Worm (Caenorhabditis elegans) whole organism, young adult: Measurements from ENCODE around the gene osta-3.

Experiments used
- F10E7.11 ChIP-seq: sonication (generic microtip); optimal IDR thresholded peaks from 2 replicates; lab custom pipeline; 2017; ENCODE audit warnings: mild to moderate bottlenecking, missing genetic modification characterization, moderate library complexity, missing compliant biosample characterization
- F33H1.4 ChIP-seq: fragments of 200-800 bp; sonication (Bioruptor generic); IDR thresholded peaks from 2 replicates; pipeline ENCODE4 v1.3.6; 2022; ENCODE audit warnings: missing genetic modification reagents, missing genetic modification characterization, missing compliant biosample characterization
- F37B4.10 ChIP-seq: fragments of 200-800 bp; sonication (Bioruptor generic); IDR thresholded peaks from 2 replicates; pipeline ENCODE4 v1.3.6; 2022; ENCODE audit warnings: missing genetic modification characterization, missing compliant biosample characterization
- F39B2.1 ChIP-seq: fragments of 200-800 bp; sonication (Bioruptor generic); IDR thresholded peaks from 2 replicates; pipeline ENCODE4 v1.3.6; 2022; ENCODE audit warnings: missing genetic modification reagents, missing genetic modification characterization, missing compliant biosample characterization
- Y79H2A.3 ChIP-seq: fragments of 200-800 bp; sonication (Bioruptor generic); conservative IDR thresholded peaks from 2 replicates; pipeline ENCODE4 v1.3.6; 2022; ENCODE audit warnings: missing genetic modification reagents, missing genetic modification characterization, missing compliant biosample characterization
- ZK185.1 ChIP-seq: sonication (generic microtip); optimal IDR thresholded peaks from 2 replicates; lab custom pipeline; 2016; ENCODE audit warnings: mild to moderate bottlenecking, missing genetic modification characterization, missing compliant biosample characterization; ENCODE audit not compliant: poor library complexity, severe bottlenecking
- aptf-3 ChIP-seq: fragments of 200-800 bp; sonication (Bioruptor generic); IDR thresholded peaks from 2 replicates; pipeline ENCODE4 v1.3.6; 2022; ENCODE audit warnings: missing genetic modification characterization, missing compliant biosample characterization
- attf-5 ChIP-seq: fragments of 200-800 bp; sonication (Bioruptor generic); optimal IDR thresholded peaks from 2 replicates; lab custom pipeline; 2018; ENCODE audit warnings: mild to moderate bottlenecking, missing genetic modification characterization, missing compliant biosample characterization
- attf-6 ChIP-seq: fragments of 200-800 bp; sonication (Bioruptor generic); IDR thresholded peaks from 2 replicates; pipeline ENCODE4 v1.3.6; 2022; ENCODE audit warnings: missing genetic modification reagents, missing genetic modification characterization, missing compliant biosample characterization
- cebp-1 ChIP-seq, 2 experiments: fragments of 200-800 bp in 1 of 2; sonication (Bioruptor generic) in 1 of 2; sonication (generic microtip) in 1 of 2; IDR thresholded peaks in 1 of 2; optimal IDR thresholded peaks in 1 of 2; 2 replicates each; pipeline versions ENCODE4 v1.3.6 to Lab custom; 2017 to 2022; ENCODE audit warnings: missing compliant biosample characterization in 2 of 2, missing genetic modification characterization in 2 of 2, mild to moderate bottlenecking in 1 of 2, missing genetic modification reagents in 1 of 2, moderate library complexity in 1 of 2
- die-1 ChIP-seq: sonication (generic microtip); optimal IDR thresholded peaks from 2 replicates; lab custom pipeline; 2016; ENCODE audit warnings: missing genotype, mild to moderate bottlenecking, missing genetic modification characterization, missing compliant biosample characterization
- dox-1 ChIP-seq: fragments of 200-800 bp; sonication (Bioruptor generic); IDR thresholded peaks from 2 replicates; pipeline ENCODE4 v1.3.6; 2022; ENCODE audit warnings: missing genetic modification reagents, missing genetic modification characterization, missing compliant biosample characterization
- efl-1 ChIP-seq: fragments of 150-350 bp; optimal IDR thresholded peaks from 2 replicates; lab custom pipeline; 2014; ENCODE audit warnings: missing biosample characterization, missing genetic modification reagents, missing genetic modification characterization
- fkh-3 ChIP-seq: sonication (generic microtip); optimal IDR thresholded peaks from 2 replicates; lab custom pipeline; 2016; ENCODE audit warnings: mild to moderate bottlenecking, missing genetic modification characterization, missing compliant biosample characterization
- gei-17 ChIP-seq: fragments of 200-800 bp; sonication (Bioruptor generic); optimal IDR thresholded peaks from 2 replicates; lab custom pipeline; 2018; ENCODE audit warnings: mild to moderate bottlenecking, missing genetic modification characterization, missing compliant biosample characterization
- hmg-1.2 ChIP-seq: fragments of 200-800 bp; sonication (Bioruptor generic); IDR thresholded peaks from 2 replicates; pipeline ENCODE4 v1.3.6; 2022; ENCODE audit warnings: missing genetic modification reagents, missing genetic modification characterization, missing compliant biosample characterization
- madf-10 ChIP-seq: sonication (generic microtip); optimal IDR thresholded peaks from 2 replicates; lab custom pipeline; 2016; ENCODE audit warnings: mild to moderate bottlenecking, missing genetic modification characterization, missing compliant biosample characterization
- madf-3 ChIP-seq: fragments of 200-800 bp; sonication (Bioruptor generic); IDR thresholded peaks from 2 replicates; pipeline ENCODE4 v1.3.6; 2022; ENCODE audit warnings: missing genetic modification reagents, missing genetic modification characterization, missing compliant biosample characterization
- madf-6 ChIP-seq: fragments of 200-800 bp; sonication (Bioruptor generic); IDR thresholded peaks from 2 replicates; pipeline ENCODE4 v1.3.6; 2022; ENCODE audit warnings: missing genetic modification reagents, missing genetic modification characterization, missing compliant biosample characterization
- mcd-1 ChIP-seq: fragments of 200-800 bp; sonication (Bioruptor generic); IDR thresholded peaks from 2 replicates; pipeline ENCODE4 v1.3.6; 2022; ENCODE audit warnings: missing genetic modification reagents, missing genetic modification characterization, missing compliant biosample characterization
- nfya-1 ChIP-seq: sonication (generic microtip); optimal IDR thresholded peaks from 2 replicates; lab custom pipeline; 2017; ENCODE audit warnings: antibody characterized with exemption, missing compliant biosample characterization, missing genetic modification characterization, borderline replicate concordance; ENCODE audit not compliant: insufficient read depth
- nhr-120 ChIP-seq: fragments of 200-800 bp; sonication (Bioruptor generic); IDR thresholded peaks from 2 replicates; pipeline ENCODE4 v1.3.6; 2022; ENCODE audit warnings: missing genetic modification characterization, missing compliant biosample characterization
- nhr-27 ChIP-seq: fragments of 200-800 bp; sonication (Bioruptor generic); optimal IDR thresholded peaks from 2 replicates; lab custom pipeline; 2018; ENCODE audit warnings: mild to moderate bottlenecking, missing genetic modification characterization, moderate library complexity, missing compliant biosample characterization
- sea-2 ChIP-seq: fragments of 200-800 bp; sonication (Bioruptor generic); IDR thresholded peaks from 2 replicates; pipeline ENCODE4 v1.3.6; 2022; ENCODE audit warnings: missing genetic modification characterization, missing compliant biosample characterization
- snpc-3.4 ChIP-seq: sonication (generic microtip); optimal IDR thresholded peaks from 2 replicates; lab custom pipeline; 2017; ENCODE audit warnings: missing genetic modification characterization, mild to moderate bottlenecking, missing compliant biosample characterization, antibody characterized with exemption, moderate library complexity, missing genotype, missing genetic modification reagents
- tbp1 ChIP-seq: fragments of 200-800 bp; sonication (Bioruptor generic); optimal IDR thresholded peaks from 2 replicates; lab custom pipeline; 2018; ENCODE audit warnings: mild to moderate bottlenecking, missing genetic modification characterization, missing compliant biosample characterization
- zfh-2 ChIP-seq: fragments of 200-800 bp; sonication (Bioruptor generic); conservative IDR thresholded peaks from 2 replicates; pipeline ENCODE4 v1.3.6; 2022; ENCODE audit warnings: missing genetic modification reagents, missing genetic modification characterization, missing compliant biosample characterization
- ztf-3 ChIP-seq: fragments of 200-800 bp; sonication (Bioruptor generic); optimal IDR thresholded peaks from 2 replicates; lab custom pipeline; 2018; ENCODE audit warnings: mild to moderate bottlenecking, missing genetic modification characterization, missing compliant biosample characterization
- ztf-6 ChIP-seq: fragments of 200-800 bp; sonication (Bioruptor generic); IDR thresholded peaks from 2 replicates; pipeline ENCODE4 v1.3.6; 2022; ENCODE audit warnings: missing genetic modification reagents, missing genetic modification characterization, missing compliant biosample characterization

osta-3 gene

DNA sequence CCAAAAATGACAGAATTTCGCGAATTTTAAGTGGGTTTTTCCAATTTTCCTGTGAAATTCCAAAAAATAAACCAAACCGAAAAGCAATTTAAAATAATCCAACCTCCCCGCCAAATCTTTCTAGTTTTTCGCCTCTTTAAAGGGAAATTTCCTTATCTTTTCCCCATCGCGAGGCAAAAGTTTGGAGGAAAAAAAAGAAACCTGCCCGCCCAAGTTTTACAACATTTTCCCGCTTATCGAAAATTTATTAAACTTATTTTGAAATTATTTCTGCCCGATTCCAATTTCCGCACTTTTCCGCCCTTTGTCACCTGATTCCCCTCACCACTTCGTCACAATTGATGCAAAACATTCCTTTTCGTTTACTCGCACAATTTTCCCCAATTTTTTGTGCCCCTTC, at the start of gene osta-3:
osta-3 (plus strand) TSS at position 301 of the 400 bp plus-strand sequence.
- TF ChIP-seq F37B4.10 (no peak), fkh-3 (tag; lab: Kevin White, UChicago) (no peak), attf-5 (GFP tag; lab: Kevin White, UChicago) (no peak), gei-17 (GFP tag; lab: Kevin White, UChicago) (no peak), madf-6 (peak; percentile 54; the same call in 1 of the 2 replicates), sea-2 (GFP tag; lab: Robert Waterston, UW) (no peak), nhr-120 (GFP tag; lab: Robert Waterston, UW) (no peak), tbp1 (GFP tag; lab: Kevin White, UChicago) (no peak), efl-1 (GFP tag; lab: Kevin White, UChicago) (peak; percentile 13), mcd-1 (GFP tag; lab: Robert Waterston, UW) (no peak)

DNA sequence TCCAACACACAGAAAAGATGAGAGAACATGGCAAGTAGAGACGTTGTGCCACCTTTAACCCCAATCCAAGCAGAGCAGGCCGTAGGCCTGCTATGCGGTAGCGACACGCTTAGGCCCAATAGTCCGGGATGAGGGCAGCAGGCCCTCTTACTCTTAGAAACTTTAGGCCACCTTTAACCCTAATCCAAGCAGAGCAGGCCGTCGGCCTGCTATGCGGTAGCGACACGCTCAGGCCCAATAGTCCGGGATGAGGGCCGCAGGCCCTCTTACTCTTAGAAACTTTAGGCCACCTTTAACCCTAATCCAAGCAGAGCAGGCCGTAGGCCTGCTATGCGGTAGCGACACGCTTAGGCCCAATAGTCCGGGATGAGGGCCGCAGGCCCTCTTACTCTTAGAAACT, 46.6 kb upstream of the osta-3 start:
- TF ChIP-seq aptf-3 = 0 out of 2 replicates have a peak, but pooled peaks have one; percentile 66

DNA sequence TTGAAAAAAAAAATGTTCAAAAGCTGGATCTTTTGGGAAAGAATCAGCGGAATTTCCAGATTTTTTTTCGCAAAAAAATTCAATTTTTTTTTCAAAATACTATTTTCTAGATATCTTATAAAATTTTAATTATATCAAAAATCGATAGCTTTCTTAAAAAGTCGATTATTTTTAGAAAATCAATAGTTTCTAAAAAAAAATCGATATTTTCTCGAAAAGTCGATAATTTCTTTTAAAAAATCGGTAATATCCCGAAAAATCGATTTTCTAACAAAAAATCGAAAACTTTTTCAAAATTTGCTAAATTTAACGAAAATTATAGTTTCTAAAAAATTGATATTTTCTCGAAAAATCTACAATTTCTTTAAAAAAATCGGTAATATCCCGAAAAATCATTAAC, 43.5 kb upstream of the osta-3 start:
- TF ChIP-seq madf-10 (tag; lab: Kevin White, UChicago) (no peak), ztf-3 (GFP tag; lab: Kevin White, UChicago) (no peak), F10E7.11 (tag; lab: Kevin White, UChicago) (no peak), nhr-27 (tag; lab: Kevin White, UChicago) (no peak), Y79H2A.3 (GFP tag; lab: Robert Waterston, UW) (no peak), hmg-1.2 (GFP tag; lab: Robert Waterston, UW) (no peak), cebp-1 (GFP tag; IDR thresholded peaks at IDR 0.05; lab: Robert Waterston, UW) (no peak), cebp-1 (tag; optimal IDR thresholded peaks at IDR 0.05; lab: Kevin White, UChicago) (no peak), F39B2.1 (GFP tag; lab: Robert Waterston, UW) (no peak), ZK185.1 (tag; lab: Kevin White, UChicago) (no peak), F33H1.4 (no peak), ztf-6 (no peak), attf-6 (no peak), dox-1 (no peak), nfya-1 (no peak), madf-3 (GFP tag; lab: Robert Waterston, UW) (no peak)

DNA sequence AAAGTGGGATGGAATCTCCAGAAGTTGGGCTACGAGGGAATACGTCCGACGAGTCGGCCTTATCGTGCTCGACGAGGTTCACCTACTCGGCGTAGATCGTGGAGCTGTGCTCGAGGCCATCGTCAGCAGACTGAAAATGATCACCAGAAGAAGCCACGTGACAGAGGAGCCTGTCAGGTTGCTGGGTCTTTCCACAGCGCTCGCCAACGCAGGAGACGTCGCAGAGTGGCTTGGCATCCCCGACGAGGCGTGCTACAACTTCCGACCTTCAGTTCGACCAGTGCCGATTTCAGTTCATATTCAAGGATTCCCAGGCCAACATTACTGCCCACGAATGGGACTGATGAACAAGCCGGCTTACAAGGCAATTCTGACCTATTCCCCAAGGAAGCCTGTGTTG, 41.2 kb upstream of the osta-3 start:
- TF ChIP-seq snpc-3.4 (tag; lab: Kevin White, UChicago) = no peak
- TF ChIP-seq zfh-2 (GFP tag; lab: Robert Waterston, UW) = peak; percentile 59; the same call in 1 of the 2 replicates

DNA sequence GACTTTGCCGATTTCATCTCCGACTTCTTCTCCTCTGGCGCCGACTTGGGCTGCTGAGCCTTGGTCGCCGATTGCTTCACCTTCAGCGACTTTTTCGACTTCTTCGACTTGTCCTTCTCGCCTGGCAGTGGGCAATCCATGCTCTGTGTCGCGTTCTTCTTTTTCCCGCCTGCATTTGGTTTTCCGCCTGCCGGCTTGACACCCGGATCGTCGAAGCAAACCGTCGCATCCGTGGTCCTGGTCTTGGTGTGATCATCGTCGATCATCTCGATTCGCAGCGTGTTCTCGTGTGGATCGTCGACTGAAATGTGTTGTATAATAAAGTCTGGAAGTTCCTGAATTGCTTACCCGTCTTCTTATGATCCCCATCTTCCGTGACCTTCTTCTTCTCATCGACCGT, 40.2 kb upstream of the osta-3 start:
- TF ChIP-seq die-1 (tag; lab: Kevin White, UChicago) = no peak
- TF ChIP-seq zfh-2 (GFP tag; lab: Robert Waterston, UW) = peak; percentile 73
